Fruit fly (Drosophila melanogaster): ENCODE data around the gene spel1.

DNA sequence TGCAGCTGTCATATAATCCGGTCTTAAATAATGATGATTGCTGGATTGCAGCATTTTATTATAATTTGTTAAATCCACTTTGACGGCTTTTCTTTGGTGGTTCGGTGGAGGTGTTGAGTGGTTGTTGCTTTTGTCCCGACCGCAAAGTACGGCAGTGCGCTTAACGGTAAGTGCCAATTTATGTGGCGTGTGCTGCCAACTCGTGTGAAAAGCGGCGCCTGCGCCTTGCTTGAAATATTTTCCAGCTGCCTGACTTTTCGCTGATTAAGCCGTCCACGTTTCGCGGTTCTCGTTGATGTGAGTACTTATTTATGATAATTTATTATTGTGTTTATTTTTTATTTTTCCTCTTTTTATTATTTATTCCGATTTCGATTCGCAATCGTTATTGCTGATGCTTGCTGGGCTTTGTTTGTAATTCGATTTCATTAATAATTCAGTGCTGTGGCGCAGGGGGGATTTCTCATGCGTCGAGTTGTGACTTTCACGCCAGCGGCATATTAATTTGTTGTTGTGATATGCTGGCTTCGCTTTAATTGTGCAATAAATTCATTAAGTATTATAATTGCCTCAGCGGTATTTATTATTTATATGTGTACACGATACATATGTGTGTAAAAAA lies 46.6 kb downstream of the spel1 start:
- TF ChIP-seq psq (optimal IDR thresholded peaks at IDR 0.05) (no peak), insv (optimal IDR thresholded peaks at IDR 0.05) (no peak)

All from Kc167 (cell line).